Worm (Caenorhabditis elegans) whole organism, mixed stage, embryonic: Measurements from ENCODE around the gene B0507.2.

ENCODE experiments used
- M03D4.4 ChIP-seq: sonication (generic microtip); optimal IDR thresholded peaks from 2 replicates; lab custom pipeline; 2017; ENCODE audit warnings: mild to moderate bottlenecking, missing genetic modification characterization, missing compliant biosample characterization
- bed-3 ChIP-seq: fragments of 200-800 bp; sonication (Bioruptor generic); optimal IDR thresholded peaks from 3 replicates; lab custom pipeline; 2018; ENCODE audit warnings: mild to moderate bottlenecking, missing genetic modification characterization, moderate library complexity, missing compliant biosample characterization
- blmp-1 ChIP-seq: fragments of 150-350 bp; optimal IDR thresholded peaks from 2 replicates; lab custom pipeline; 2014; ENCODE audit warnings: missing biosample characterization, missing genetic modification characterization
- ceh-39 ChIP-seq: fragments of 150-350 bp; optimal IDR thresholded peaks from 2 replicates; lab custom pipeline; 2014; ENCODE audit warnings: missing biosample characterization, missing genetic modification characterization
- ceh-43 ChIP-seq: fragments of 200-800 bp; sonication (Bioruptor generic); optimal IDR thresholded peaks from 2 replicates; lab custom pipeline; 2018; ENCODE audit warnings: mild to moderate bottlenecking, missing genetic modification characterization, moderate library complexity, missing compliant biosample characterization
- ces-1 ChIP-seq: fragments of 150-350 bp; optimal IDR thresholded peaks from 2 replicates; lab custom pipeline; 2014; ENCODE audit warnings: missing biosample characterization, missing genetic modification reagents, missing genetic modification characterization
- cnd-1 ChIP-seq: fragments of 200-800 bp; sonication (Bioruptor generic); optimal IDR thresholded peaks from 2 replicates; lab custom pipeline; 2018; ENCODE audit warnings: mild to moderate bottlenecking, missing genetic modification characterization, missing compliant biosample characterization
- elt-3 ChIP-seq: fragments of 150-350 bp; optimal IDR thresholded peaks from 2 replicates; lab custom pipeline; 2014; ENCODE audit warnings: missing biosample characterization, missing genetic modification characterization
- flh-1 ChIP-seq: fragments of 200-800 bp; sonication (Bioruptor generic); optimal IDR thresholded peaks from 2 replicates; lab custom pipeline; 2018; ENCODE audit warnings: mild to moderate bottlenecking, missing genetic modification characterization, moderate library complexity, missing compliant biosample characterization
- ham-2 ChIP-seq: fragments of 200-800 bp; sonication (Bioruptor generic); optimal IDR thresholded peaks from 2 replicates; lab custom pipeline; 2018; ENCODE audit warnings: mild to moderate bottlenecking, missing genetic modification characterization, missing compliant biosample characterization
- hlh-1 ChIP-seq: fragments of 150-350 bp; optimal IDR thresholded peaks from 2 replicates; lab custom pipeline; 2014; ENCODE audit warnings: missing biosample characterization, missing genetic modification reagents, missing genetic modification characterization
- lin-13 ChIP-seq: fragments of 150-350 bp; optimal IDR thresholded peaks from 2 replicates; lab custom pipeline; 2014; ENCODE audit warnings: missing biosample characterization, missing genetic modification characterization
- lin-32 ChIP-seq: fragments of 200-800 bp; sonication (Bioruptor generic); optimal IDR thresholded peaks from 2 replicates; lab custom pipeline; 2018; ENCODE audit warnings: mild to moderate bottlenecking, missing genetic modification characterization, missing compliant biosample characterization
- lsy-2 ChIP-seq: fragments of 150-350 bp; optimal IDR thresholded peaks from 2 replicates; lab custom pipeline; 2014; ENCODE audit warnings: missing biosample characterization, missing genetic modification characterization
- mab-5 ChIP-seq: fragments of 150-350 bp; optimal IDR thresholded peaks from 2 replicates; lab custom pipeline; 2014; ENCODE audit warnings: missing biosample characterization, missing genetic modification characterization
- mls-2 ChIP-seq: sonication (generic microtip); optimal IDR thresholded peaks from 2 replicates; lab custom pipeline; 2016; ENCODE audit warnings: mild to moderate bottlenecking, missing genetic modification characterization, moderate library complexity, missing compliant biosample characterization
- nhr-12 ChIP-seq: fragments of 150-350 bp; optimal IDR thresholded peaks from 2 replicates; lab custom pipeline; 2014; ENCODE audit warnings: missing biosample characterization, missing genetic modification characterization
- nhr-2 ChIP-seq: fragments of 150-350 bp; optimal IDR thresholded peaks from 2 replicates; lab custom pipeline; 2014; ENCODE audit warnings: missing biosample characterization, missing genetic modification characterization
- nhr-237 ChIP-seq: fragments of 150-350 bp; optimal IDR thresholded peaks from 2 replicates; lab custom pipeline; 2014; ENCODE audit warnings: missing biosample characterization, missing genetic modification characterization
- nhr-76 ChIP-seq: sonication (generic microtip); optimal IDR thresholded peaks from 2 replicates; lab custom pipeline; 2017; ENCODE audit warnings: missing biosample characterization, missing genetic modification characterization
- pha-4 ChIP-seq: fragments of 150-350 bp; optimal IDR thresholded peaks from 2 replicates; lab custom pipeline; 2018; ENCODE audit warnings: missing biosample characterization, missing genetic modification reagents, missing genetic modification characterization
- sem-2 ChIP-seq: fragments of 200-800 bp; sonication (Bioruptor generic); optimal IDR thresholded peaks from 2 replicates; lab custom pipeline; 2018; ENCODE audit warnings: mild to moderate bottlenecking, missing genetic modification characterization, missing compliant biosample characterization
- snpc-4 ChIP-seq: fragments of 150-350 bp; optimal IDR thresholded peaks from 2 replicates; lab custom pipeline; 2014; ENCODE audit warnings: missing biosample characterization, missing genetic modification characterization
- sptf-1 ChIP-seq: sonication (generic microtip); optimal IDR thresholded peaks from 2 replicates; lab custom pipeline; 2017; ENCODE audit warnings: mild to moderate bottlenecking, missing genetic modification characterization, moderate library complexity, missing compliant biosample characterization
- tbx-8 ChIP-seq: fragments of 200-800 bp; sonication (Bioruptor generic); optimal IDR thresholded peaks from 2 replicates; lab custom pipeline; 2018; ENCODE audit warnings: mild to moderate bottlenecking, missing genetic modification characterization, moderate library complexity, missing compliant biosample characterization
- unc-120 ChIP-seq: sonication (generic microtip); optimal IDR thresholded peaks from 2 replicates; lab custom pipeline; 2017; ENCODE audit warnings: missing genetic modification characterization, missing compliant biosample characterization; ENCODE audit not compliant: poor library complexity, severe bottlenecking
- unc-39 ChIP-seq: fragments of 150-350 bp; optimal IDR thresholded peaks from 2 replicates; lab custom pipeline; 2014; ENCODE audit warnings: missing biosample characterization, missing genetic modification characterization
- unc-62 ChIP-seq: fragments of 150-350 bp; optimal IDR thresholded peaks from 2 replicates; lab custom pipeline; 2014; ENCODE audit warnings: missing biosample characterization, missing genetic modification reagents, missing genetic modification characterization
- zip-8 ChIP-seq: fragments of 150-350 bp; optimal IDR thresholded peaks from 2 replicates; lab custom pipeline; 2014; ENCODE audit warnings: missing biosample characterization, missing genetic modification characterization
- ztf-11 ChIP-seq: fragments of 150-350 bp; optimal IDR thresholded peaks from 2 replicates; lab custom pipeline; 2014; ENCODE audit warnings: missing biosample characterization, missing genetic modification characterization

Gene B0507.2

DNA sequence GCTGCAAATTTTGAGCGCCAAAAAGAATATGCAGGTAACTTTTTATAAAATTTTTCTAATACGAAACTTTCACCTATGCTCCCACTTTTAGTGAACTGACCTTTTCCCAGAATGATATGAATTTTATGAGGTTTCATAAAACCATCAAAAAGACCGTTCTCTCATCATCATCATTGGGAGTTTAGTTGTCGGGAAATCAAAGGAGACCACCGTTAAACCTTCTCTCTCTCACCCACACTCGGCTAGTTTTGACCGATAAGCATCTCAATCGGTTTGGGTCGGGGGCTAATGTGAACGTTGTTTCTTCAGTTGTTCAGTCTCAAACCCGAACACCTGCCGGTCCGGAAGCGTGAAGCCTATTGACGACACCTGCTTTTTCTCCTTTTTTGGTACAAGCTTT, 22.1 kb downstream of the B0507.2 start:
- peak; percentile 81 for TF ChIP-seq ham-2 (GFP tag; lab: Kevin White, UChicago)
- TF ChIP-seq flh-1 (GFP tag; lab: Kevin White, UChicago), result no peak

DNA sequence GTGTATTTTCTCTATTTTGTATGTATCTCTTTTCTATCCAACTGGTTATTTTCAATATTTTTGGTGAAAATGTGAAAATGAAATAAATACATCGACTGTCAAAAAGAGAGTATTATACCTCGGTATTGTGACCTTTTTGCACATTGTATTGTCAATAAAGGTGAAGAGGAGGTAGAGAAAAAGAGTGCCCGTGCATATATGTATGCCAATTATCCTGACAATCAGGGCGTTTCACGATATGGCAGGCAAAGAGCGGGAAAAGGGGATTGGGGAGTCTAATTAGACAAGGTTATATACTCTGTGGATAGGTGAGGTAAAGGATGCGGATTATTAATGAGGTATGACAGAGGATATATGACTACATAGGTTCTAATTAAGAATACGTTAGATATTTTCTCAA, 22.8 kb downstream of the B0507.2 start:
- TF ChIP-seq sptf-1 (tag; lab: Kevin White, UChicago), result peak; percentile 10
- no peak for TF ChIP-seq unc-120 (tag; lab: Kevin White, UChicago)
- TF ChIP-seq pha-4 (tag; lab: Kevin White, UChicago), result peak; percentile 46
- no peak for TF ChIP-seq snpc-4 (tag; lab: Kevin White, UChicago)
- no peak for TF ChIP-seq hlh-1 (tag; lab: Kevin White, UChicago)
- no peak for TF ChIP-seq ces-1 (GFP tag; lab: Kevin White, UChicago)
- no peak for TF ChIP-seq lin-13
- no peak for TF ChIP-seq bed-3 (GFP tag; lab: Kevin White, UChicago)
- no peak for TF ChIP-seq lin-32 (GFP tag; lab: Kevin White, UChicago)
- TF ChIP-seq mls-2 (tag; lab: Kevin White, UChicago), result peak; percentile 71
- TF ChIP-seq ceh-43 (GFP tag; lab: Kevin White, UChicago), result peak; percentile 59
- no peak for TF ChIP-seq unc-62 (GFP tag; lab: Kevin White, UChicago)
- TF ChIP-seq nhr-2 (tag; lab: Kevin White, UChicago), result peak; percentile 99
- TF ChIP-seq ztf-11, result no peak
- no peak for TF ChIP-seq nhr-76 (tag; lab: Kevin White, UChicago)

DNA sequence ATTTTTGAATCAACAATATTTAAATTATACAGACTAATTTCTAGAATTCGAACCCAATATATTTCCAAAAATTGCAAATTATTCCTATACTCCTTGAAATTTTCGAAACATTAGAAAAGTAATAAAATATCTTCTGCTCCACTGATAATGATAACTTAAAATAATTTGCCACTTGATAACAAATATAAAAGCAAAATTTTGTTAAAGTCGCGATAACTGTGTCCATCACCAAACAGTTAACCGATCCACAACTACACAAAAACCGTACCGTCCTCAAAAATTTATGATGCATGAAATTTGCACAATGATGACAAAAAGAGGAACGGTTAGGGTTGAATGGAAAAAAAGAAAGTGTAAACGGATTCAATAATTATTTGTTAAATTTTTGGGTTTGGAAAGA, 24.3 kb downstream of the B0507.2 start:
- no peak for TF ChIP-seq lsy-2
- TF ChIP-seq mls-2 (tag; lab: Kevin White, UChicago), result no peak
- no peak for TF ChIP-seq ceh-39 (tag; lab: Kevin White, UChicago)
- no peak for TF ChIP-seq hlh-1 (tag; lab: Kevin White, UChicago)
- TF ChIP-seq snpc-4 (tag; lab: Kevin White, UChicago), result no peak
- no peak for TF ChIP-seq bed-3 (GFP tag; lab: Kevin White, UChicago)
- no peak for TF ChIP-seq nhr-76 (tag; lab: Kevin White, UChicago)
- TF ChIP-seq nhr-2 (tag; lab: Kevin White, UChicago), result no peak
- no peak for TF ChIP-seq elt-3 (tag; lab: Kevin White, UChicago)
- no peak for TF ChIP-seq zip-8
- TF ChIP-seq unc-39 (tag; lab: Kevin White, UChicago), result no peak
- TF ChIP-seq blmp-1 (tag; lab: Kevin White, UChicago), result no peak
- TF ChIP-seq ztf-11, result no peak
- TF ChIP-seq nhr-237, result no peak
- no peak for TF ChIP-seq unc-62 (GFP tag; lab: Kevin White, UChicago)

DNA sequence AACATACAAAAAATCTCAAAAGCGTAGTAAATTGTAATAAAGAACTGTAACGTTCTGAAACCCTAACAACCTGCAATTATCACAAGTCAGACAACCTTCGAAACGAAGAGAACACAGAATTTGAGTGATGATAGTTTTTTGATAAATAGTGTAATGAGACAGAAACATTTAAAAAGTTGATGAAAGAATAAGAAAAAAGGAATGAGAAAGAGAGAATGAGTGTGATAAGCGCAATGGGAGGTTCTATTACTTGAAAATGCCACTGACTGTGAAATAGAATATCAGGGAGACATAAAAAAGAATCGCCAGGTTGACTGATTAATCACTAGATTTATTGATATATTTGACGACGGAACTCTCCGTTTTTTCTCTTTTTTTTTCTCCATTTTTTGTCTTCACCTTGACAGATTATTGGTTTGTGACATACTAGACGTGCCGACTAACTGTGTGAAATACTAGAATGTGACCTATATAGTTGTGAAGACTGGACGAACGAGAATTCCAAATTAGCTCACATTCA, 25.2 kb downstream of the B0507.2 start:
- TF ChIP-seq lsy-2 (no peak), zip-8 (no peak), nhr-76 (tag; lab: Kevin White, UChicago) (no peak), nhr-12 (no peak), nhr-237 (no peak), sem-2 (GFP tag; lab: Kevin White, UChicago) (no peak), M03D4.4 (tag; lab: Kevin White, UChicago) (no peak), lin-32 (GFP tag; lab: Kevin White, UChicago) (no peak), cnd-1 (tag; lab: Kevin White, UChicago) (no peak), mab-5 (tag; lab: Kevin White, UChicago) (no peak)

DNA sequence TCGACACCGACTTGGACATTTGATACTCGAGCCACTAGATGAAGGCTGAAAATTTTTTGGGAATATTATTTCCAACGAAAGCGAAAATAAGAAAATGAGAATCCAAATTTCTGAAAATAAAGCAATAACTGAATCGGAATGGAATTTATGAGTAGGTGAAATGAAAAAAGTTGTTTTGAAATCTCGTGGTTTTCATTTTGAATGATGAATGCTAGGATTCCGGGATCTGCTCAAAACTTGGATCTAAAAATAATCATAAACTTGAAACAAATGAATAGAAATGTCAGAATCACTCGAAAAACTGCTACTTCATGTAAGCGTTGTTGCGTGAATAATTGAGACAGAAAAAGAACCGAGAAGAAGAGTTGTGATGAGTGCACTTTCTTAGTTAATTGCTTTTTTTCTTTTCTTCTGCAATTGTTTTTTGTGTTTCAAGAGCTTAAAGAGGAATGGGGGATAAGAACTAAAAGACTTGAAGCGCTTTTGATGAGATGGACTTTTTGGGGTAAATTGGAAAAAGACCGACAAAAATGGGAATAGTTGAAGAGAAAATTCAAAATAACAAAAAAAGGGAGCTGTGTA, 26.9 kb downstream of the B0507.2 start, which contains the start of gene magu-2:
Gene magu-2, minus strand, starts transcription at position 51 of the 582 bp plus-strand sequence.
- no peak for TF ChIP-seq cnd-1 (tag; lab: Kevin White, UChicago)
- no peak for TF ChIP-seq nhr-12
- TF ChIP-seq pha-4 (tag; lab: Kevin White, UChicago), result no peak
- TF ChIP-seq lin-32 (GFP tag; lab: Kevin White, UChicago), result no peak
- no peak for TF ChIP-seq blmp-1 (tag; lab: Kevin White, UChicago)
- TF ChIP-seq tbx-8 (GFP tag; lab: Kevin White, UChicago), result no peak
- TF ChIP-seq sem-2 (GFP tag; lab: Kevin White, UChicago), result no peak
- no peak for TF ChIP-seq hlh-1 (tag; lab: Kevin White, UChicago)
- TF ChIP-seq nhr-237, result no peak
- no peak for TF ChIP-seq zip-8
- TF ChIP-seq unc-62 (GFP tag; lab: Kevin White, UChicago), result no peak
- TF ChIP-seq mab-5 (tag; lab: Kevin White, UChicago), result no peak
- no peak for TF ChIP-seq bed-3 (GFP tag; lab: Kevin White, UChicago)
- TF ChIP-seq, all 35 proteins: peak for 0
